Fruit fly (Drosophila melanogaster) whole organism, adult: ENCODE measurements around the gene BCL7-like.

Experiments
- CG11617 ChIP-seq: fragments of 200-800 bp; sonication (Bioruptor generic); optimal IDR thresholded peaks from 2 replicates; lab custom pipeline; 2017; ENCODE audit warnings: mild to moderate bottlenecking, missing biosample characterization, missing genetic modification reagents, missing genetic modification characterization
- CG12768 ChIP-seq: fragments of 200-800 bp; sonication (Bioruptor generic); optimal IDR thresholded peaks from 2 replicates; lab custom pipeline; 2017; ENCODE audit warnings: missing biosample characterization, missing genetic modification characterization, mild to moderate bottlenecking, moderate library complexity, missing genetic modification reagents
- CG14711 ChIP-seq: fragments of 200-800 bp; sonication (Bioruptor generic); optimal IDR thresholded peaks from 2 replicates; lab custom pipeline; 2018; ENCODE audit warnings: missing biosample characterization, mild to moderate bottlenecking, missing genetic modification characterization, moderate library complexity
- CG1620 ChIP-seq: fragments of 200-800 bp; sonication (Bioruptor generic); optimal IDR thresholded peaks from 2 replicates; lab custom pipeline; 2016; ENCODE audit warnings: missing biosample characterization, missing genetic modification characterization
- CG33017 ChIP-seq: fragments of 200-800 bp; sonication (Bioruptor generic); optimal IDR thresholded peaks from 2 replicates; lab custom pipeline; 2018; ENCODE audit warnings: missing biosample characterization, mild to moderate bottlenecking, missing genetic modification characterization, moderate library complexity
- CG5204 ChIP-seq: fragments of 200-800 bp; sonication (Bioruptor generic); optimal IDR thresholded peaks from 2 replicates; lab custom pipeline; 2016; ENCODE audit warnings: missing biosample characterization, missing genetic modification characterization
- CG7045 ChIP-seq: fragments of 200-800 bp; sonication (Bioruptor generic); optimal IDR thresholded peaks from 2 replicates; lab custom pipeline; 2017; ENCODE audit warnings: missing biosample characterization, mild to moderate bottlenecking, missing genetic modification characterization
- CG7101 ChIP-seq: fragments of 200-800 bp; sonication (Bioruptor generic); optimal IDR thresholded peaks from 2 replicates; lab custom pipeline; 2018; ENCODE audit warnings: missing biosample characterization, mild to moderate bottlenecking, missing genetic modification characterization, moderate library complexity
- Clk ChIP-seq: fragments of 200-800 bp; sonication (Bioruptor generic); optimal IDR thresholded peaks from 2 replicates; lab custom pipeline; 2017; ENCODE audit warnings: missing biosample characterization, missing genetic modification characterization
- Crg-1 ChIP-seq: fragments of 200-800 bp; sonication (Bioruptor generic); optimal IDR thresholded peaks from 2 replicates; lab custom pipeline; 2016; ENCODE audit warnings: missing biosample characterization, missing genetic modification characterization
- Hr96 ChIP-seq: fragments of 200-800 bp; sonication (Bioruptor generic); optimal IDR thresholded peaks from 2 replicates; lab custom pipeline; 2016; ENCODE audit warnings: missing biosample characterization, missing genetic modification characterization
- Mnt ChIP-seq: fragments of 200-800 bp; sonication (Bioruptor generic); optimal IDR thresholded peaks from 2 replicates; lab custom pipeline; 2016; ENCODE audit warnings: missing biosample characterization, mild to moderate bottlenecking, missing genetic modification characterization
- bab1 ChIP-seq: fragments of 200-800 bp; sonication (Bioruptor generic); optimal IDR thresholded peaks from 3 replicates; lab custom pipeline; 2019; ENCODE audit warnings: missing biosample characterization, mild to moderate bottlenecking, missing genetic modification characterization, moderate library complexity
- cic ChIP-seq: fragments of 200-800 bp; sonication (Bioruptor generic); optimal IDR thresholded peaks from 2 replicates; lab custom pipeline; 2017; ENCODE audit warnings: missing biosample characterization, mild to moderate bottlenecking, missing genetic modification characterization, moderate library complexity
- cnc ChIP-seq, 2 experiments: fragments of >200 bp; optimal IDR thresholded peaks; 2 replicates each; lab custom pipeline; 2017
- kay ChIP-seq: fragments of 200-800 bp; sonication (Bioruptor generic); peaks from one replicate; lab custom pipeline; 2016; ENCODE audit warnings: missing biosample characterization, missing genetic modification characterization, borderline replicate concordance
- ovo ChIP-seq: fragments of 200-800 bp; sonication (Bioruptor generic); optimal IDR thresholded peaks from 2 replicates; lab custom pipeline; 2016; ENCODE audit warnings: missing biosample characterization, missing genetic modification characterization
- pad ChIP-seq: fragments of 200-800 bp; sonication (Bioruptor generic); optimal IDR thresholded peaks from 3 replicates; lab custom pipeline; 2017; ENCODE audit warnings: missing biosample characterization, missing genetic modification characterization, mild to moderate bottlenecking, moderate library complexity, missing genetic modification reagents
- tj ChIP-seq: fragments of 200-800 bp; sonication (Bioruptor generic); optimal IDR thresholded peaks from 3 replicates; lab custom pipeline; 2017; ENCODE audit warnings: missing biosample characterization, mild to moderate bottlenecking, missing genetic modification characterization, moderate library complexity
- toe ChIP-seq: fragments of 200-800 bp; sonication (Bioruptor generic); optimal IDR thresholded peaks from 2 replicates; lab custom pipeline; 2016; ENCODE audit warnings: missing biosample characterization, missing genetic modification characterization

The BCL7-like gene

dm6 chrX:9350309-9350708 lies 6.1 kb upstream of the BCL7-like start:
- no peak for TF ChIP-seq CG7045 (GFP tag; lab: Kevin White, UChicago)
- no peak for TF ChIP-seq pad (GFP tag; lab: Kevin White, UChicago)
- no peak for TF ChIP-seq CG14711 (tag; lab: Kevin White, UChicago)
- no peak for TF ChIP-seq Crg-1 (GFP tag; lab: Kevin White, UChicago)
- no peak for TF ChIP-seq CG11617 (GFP tag; lab: Kevin White, UChicago)
- no peak for TF ChIP-seq CG1620 (GFP tag; lab: Kevin White, UChicago)
- TF ChIP-seq CG33017 = no peak
- no peak for TF ChIP-seq Mnt (GFP tag; lab: Kevin White, UChicago)
- no peak for TF ChIP-seq Hr96
- TF ChIP-seq bab1 (GFP tag; lab: Kevin White, UChicago) = no peak
- TF ChIP-seq toe (GFP tag; lab: Kevin White, UChicago) = no peak
- TF ChIP-seq Clk (GFP tag; lab: Kevin White, UChicago) = no peak
- TF ChIP-seq cnc (optimal IDR thresholded peaks at IDR 0.05; lab: Kevin White, UChicago) = no peak

- TF ChIP-seq kay (GFP tag; lab: Kevin White, UChicago) (no peak), CG1620 (GFP tag; lab: Kevin White, UChicago) (peak; percentile 26), cnc (optimal IDR thresholded peaks at IDR 0.05; lab: Kevin White, UChicago) (no peak), toe (GFP tag; lab: Kevin White, UChicago) (peak; percentile 25), CG33017 (peak; percentile 45), CG12768 (GFP tag; lab: Kevin White, UChicago) (no peak), Clk (GFP tag; lab: Kevin White, UChicago) (no peak), pad (GFP tag; lab: Kevin White, UChicago) (peak; percentile 20), CG11617 (GFP tag; lab: Kevin White, UChicago) (peak; percentile 38), Mnt (GFP tag; lab: Kevin White, UChicago) (no peak), cic (GFP tag; lab: Kevin White, UChicago) (no peak), CG7045 (GFP tag; lab: Kevin White, UChicago) (no peak), ovo (GFP tag; lab: Kevin White, UChicago) (peak; percentile 17), CG5204 (GFP tag; lab: Kevin White, UChicago) (no peak), Hr96 (peak; percentile 11), CG14711 (tag; lab: Kevin White, UChicago) (peak; percentile 60), CG7101 (peak; percentile 64), Crg-1 (GFP tag; lab: Kevin White, UChicago) (no peak), tj (peak; percentile 52), bab1 (GFP tag; lab: Kevin White, UChicago) (peak; percentile 31)
Measured at dm6 chrX:9352112-9353096, 4.0 kb upstream of the BCL7-like start.

dm6 chrX:9354773-9355172 lies 1.7 kb upstream of the BCL7-like start:
- TF ChIP-seq Clk (GFP tag; lab: Kevin White, UChicago) (no peak), CG14711 (tag; lab: Kevin White, UChicago) (no peak), bab1 (GFP tag; lab: Kevin White, UChicago) (no peak), toe (GFP tag; lab: Kevin White, UChicago) (no peak), cic (GFP tag; lab: Kevin White, UChicago) (no peak), cnc (optimal IDR thresholded peaks at IDR 0.05; lab: Kevin White, UChicago) (no peak), CG5204 (GFP tag; lab: Kevin White, UChicago) (no peak), CG1620 (GFP tag; lab: Kevin White, UChicago) (no peak), ovo (GFP tag; lab: Kevin White, UChicago) (no peak), CG7045 (GFP tag; lab: Kevin White, UChicago) (no peak), Hr96 (no peak), Crg-1 (GFP tag; lab: Kevin White, UChicago) (no peak), CG11617 (GFP tag; lab: Kevin White, UChicago) (no peak), kay (GFP tag; lab: Kevin White, UChicago) (no peak)

- TF ChIP-seq kay (GFP tag; lab: Kevin White, UChicago) (peak; percentile 38), cic (GFP tag; lab: Kevin White, UChicago) (no peak), pad (GFP tag; lab: Kevin White, UChicago) (no peak), Mnt (GFP tag; lab: Kevin White, UChicago) (no peak), Clk (GFP tag; lab: Kevin White, UChicago) (no peak), Crg-1 (GFP tag; lab: Kevin White, UChicago) (peak; percentile 43), tj (peak; percentile 34), ovo (GFP tag; lab: Kevin White, UChicago) (peak; percentile 27), CG1620 (GFP tag; lab: Kevin White, UChicago) (peak; percentile 27)
Measured at dm6 chrX:9355193-9355995, 1.0 kb upstream of the BCL7-like start.

dm6 chrX:9394358-9394757 lies 37.9 kb downstream of the BCL7-like start:
- TF ChIP-seq CG33017 (no peak), CG12768 (GFP tag; lab: Kevin White, UChicago) (no peak), CG5204 (GFP tag; lab: Kevin White, UChicago) (no peak), bab1 (GFP tag; lab: Kevin White, UChicago) (no peak), CG7045 (GFP tag; lab: Kevin White, UChicago) (no peak), cic (GFP tag; lab: Kevin White, UChicago) (no peak)
